Fruit fly (Drosophila melanogaster) whole organism, embryonic: ENCODE measurements around the gene CG15803.

Experiments
- Aef1 ChIP-seq: fragments of 200-800 bp; sonication (Bioruptor generic); IDR thresholded peaks from 3 replicates; pipeline ENCODE4 v1.3.6; 2022; ENCODE audit warnings: missing biosample characterization, missing genetic modification characterization
- Antp ChIP-seq: fragments of 200-800 bp; sonication (Bioruptor generic); optimal IDR thresholded peaks from 3 replicates; lab custom pipeline; 2016; ENCODE audit warnings: missing biosample characterization, missing genetic modification characterization
- Awh ChIP-seq: fragments of 200-800 bp; sonication (Bioruptor generic); IDR thresholded peaks from 2 replicates; pipeline ENCODE4, ENCODE4 v1.3.6; 2022; ENCODE audit warnings: missing biosample characterization, missing genetic modification characterization
- BtbVII ChIP-seq: fragments of 200-800 bp; sonication (Bioruptor generic); optimal IDR thresholded peaks from 3 replicates; lab custom pipeline; 2017; ENCODE audit warnings: missing biosample characterization, mild to moderate bottlenecking, missing genetic modification characterization
- CG10209 ChIP-seq: fragments of 200-800 bp; sonication (Bioruptor generic); optimal IDR thresholded peaks from 3 replicates; lab custom pipeline; 2017; ENCODE audit warnings: missing biosample characterization, mild to moderate bottlenecking, missing genetic modification characterization, missing genetic modification reagents
- CG11085 ChIP-seq: fragments of 200-800 bp; sonication (Bioruptor generic); IDR thresholded peaks from 2 replicates; pipeline ENCODE4 v1.3.6; 2022; ENCODE audit warnings: missing biosample characterization, missing genetic modification characterization
- CG11723 ChIP-seq: fragments of 200-800 bp; sonication (Bioruptor generic); optimal IDR thresholded peaks from 2 replicates; lab custom pipeline; 2017; ENCODE audit warnings: missing biosample characterization, mild to moderate bottlenecking, missing genetic modification characterization
- CG12942 ChIP-seq: fragments of 200-800 bp; sonication (Bioruptor generic); optimal IDR thresholded peaks from 3 replicates; lab custom pipeline; 2016; ENCODE audit warnings: missing biosample characterization, missing genetic modification characterization
- CG13424 ChIP-seq: fragments of 200-800 bp; sonication (Bioruptor generic); optimal IDR thresholded peaks from 2 replicates; lab custom pipeline; 2019; ENCODE audit warnings: missing biosample characterization, mild to moderate bottlenecking, missing genetic modification characterization, moderate library complexity
- CG1647 ChIP-seq: fragments of 200-800 bp; sonication (Bioruptor generic); optimal IDR thresholded peaks from 3 replicates; lab custom pipeline; 2016; ENCODE audit warnings: missing biosample characterization, missing genetic modification characterization
- CG17361 ChIP-seq: fragments of 200-800 bp; sonication (Bioruptor generic); IDR thresholded peaks from 3 replicates; pipeline ENCODE4 v1.3.6; 2022; ENCODE audit warnings: missing biosample characterization, missing genetic modification characterization
- CG3407 ChIP-seq: fragments of 200-800 bp; sonication (Bioruptor generic); optimal IDR thresholded peaks from 2 replicates; lab custom pipeline; 2018; ENCODE audit warnings: missing biosample characterization, mild to moderate bottlenecking, missing genetic modification characterization
- CG5180 ChIP-seq: fragments of 200-800 bp; sonication (Bioruptor generic); optimal IDR thresholded peaks from 3 replicates; lab custom pipeline; 2017; ENCODE audit warnings: missing biosample characterization, missing genetic modification characterization, mild to moderate bottlenecking, moderate library complexity, missing genetic modification reagents
- CG6254 ChIP-seq: fragments of 200-800 bp; sonication (Bioruptor generic); optimal IDR thresholded peaks from 3 replicates; lab custom pipeline; 2017; ENCODE audit warnings: mild to moderate bottlenecking, missing biosample characterization, missing genetic modification reagents, missing genetic modification characterization
- CG6689 ChIP-seq: fragments of 200-800 bp; sonication (Bioruptor generic); IDR thresholded peaks from 2 replicates; pipeline ENCODE4 v1.3.6; 2022; ENCODE audit warnings: missing biosample characterization, missing genetic modification characterization
- CG6813 ChIP-seq: fragments of 200-800 bp; sonication (Bioruptor generic); optimal IDR thresholded peaks from 2 replicates; lab custom pipeline; 2017; ENCODE audit warnings: missing biosample characterization, missing genetic modification characterization, mild to moderate bottlenecking, moderate library complexity, missing genetic modification reagents
- CG8765 ChIP-seq: fragments of 200-800 bp; sonication (Bioruptor generic); IDR thresholded peaks from 2 replicates; pipeline ENCODE4 v1.3.6; 2022; ENCODE audit warnings: missing biosample characterization, missing genetic modification characterization
- CG8924 ChIP-seq: fragments of 200-800 bp; optimal IDR thresholded peaks from 3 replicates; lab custom pipeline; 2019; ENCODE audit warnings: missing biosample characterization, mild to moderate bottlenecking, missing genetic modification characterization, moderate library complexity
- CG9817 ChIP-seq: fragments of 200-800 bp; sonication (Bioruptor generic); optimal IDR thresholded peaks from 2 replicates; lab custom pipeline; 2018; ENCODE audit warnings: missing biosample characterization, mild to moderate bottlenecking, missing genetic modification characterization, moderate library complexity
- CG9876 ChIP-seq: fragments of 200-800 bp; sonication (Bioruptor generic); optimal IDR thresholded peaks from 2 replicates; lab custom pipeline; 2016; ENCODE audit warnings: missing biosample characterization, missing genetic modification characterization
- CrebB ChIP-seq: fragments of 200-800 bp; sonication (Bioruptor generic); optimal IDR thresholded peaks from 3 replicates; lab custom pipeline; 2018; ENCODE audit warnings: missing biosample characterization, mild to moderate bottlenecking, missing genetic modification characterization
- Dbx ChIP-seq: fragments of 200-800 bp; sonication (Bioruptor generic); IDR thresholded peaks from 3 replicates; pipeline ENCODE4 v1.3.6; 2022; ENCODE audit warnings: missing biosample characterization, missing genetic modification characterization
- E2f1 ChIP-seq: fragments of 200-800 bp; sonication (Bioruptor generic); IDR thresholded peaks from 2 replicates; pipeline ENCODE4 v1.3.6; 2022; ENCODE audit warnings: missing biosample characterization, missing genetic modification characterization
- ERR ChIP-seq: fragments of 200-800 bp; sonication (Bioruptor generic); optimal IDR thresholded peaks from 2 replicates; lab custom pipeline; 2016; ENCODE audit warnings: missing biosample characterization, missing genetic modification characterization
- Ets65A ChIP-seq: fragments of 200-800 bp; sonication (Bioruptor generic); peaks from one replicate; lab custom pipeline; 2016; ENCODE audit warnings: missing biosample characterization, missing genetic modification characterization
- Hey ChIP-seq: fragments of 200-800 bp; sonication (Bioruptor generic); optimal IDR thresholded peaks from 3 replicates; lab custom pipeline; 2018; ENCODE audit warnings: missing biosample characterization, mild to moderate bottlenecking, missing genetic modification characterization
- Lim3 ChIP-seq: fragments of 200-800 bp; sonication (Bioruptor generic); IDR thresholded peaks from 2 replicates; pipeline ENCODE4 v1.3.6; 2022; ENCODE audit warnings: missing biosample characterization, missing genetic modification characterization
- Mes4 ChIP-seq: fragments of 200-800 bp; sonication (Bioruptor generic); optimal IDR thresholded peaks from 2 replicates; lab custom pipeline; 2016; ENCODE audit warnings: missing biosample characterization, missing genetic modification characterization
- NC2β ChIP-seq: fragments of 200-800 bp; sonication (Bioruptor generic); optimal IDR thresholded peaks from 2 replicates; lab custom pipeline; 2016; ENCODE audit warnings: missing biosample characterization, missing genetic modification characterization
- Nf-YC ChIP-seq: fragments of 200-800 bp; optimal IDR thresholded peaks from 3 replicates; lab custom pipeline; 2019; ENCODE audit warnings: missing biosample characterization, mild to moderate bottlenecking, missing genetic modification characterization, moderate library complexity
- NfI ChIP-seq: fragments of 200-800 bp; sonication (Bioruptor generic); optimal IDR thresholded peaks from 3 replicates; lab custom pipeline; 2018; ENCODE audit warnings: missing biosample characterization, mild to moderate bottlenecking, missing genetic modification characterization, moderate library complexity
- Xbp1 ChIP-seq: fragments of 200-800 bp; sonication (Bioruptor generic); optimal IDR thresholded peaks from 3 replicates; lab custom pipeline; 2016; ENCODE audit warnings: missing biosample characterization, mild to moderate bottlenecking, missing genetic modification characterization
- ash1 ChIP-seq: fragments of 200-800 bp; sonication (Bioruptor generic); optimal IDR thresholded peaks from 2 replicates; lab custom pipeline; 2018; ENCODE audit warnings: missing biosample characterization, mild to moderate bottlenecking, missing genetic modification characterization
- az2 ChIP-seq: fragments of 200-800 bp; sonication (Bioruptor generic); optimal IDR thresholded peaks from 3 replicates; lab custom pipeline; 2016; ENCODE audit warnings: missing biosample characterization, missing genetic modification characterization
- chn ChIP-seq: fragments of 200-800 bp; sonication (Bioruptor generic); optimal IDR thresholded peaks from 2 replicates; lab custom pipeline; 2016; ENCODE audit warnings: missing biosample characterization, missing genetic modification characterization
- cwo ChIP-seq: fragments of 200-800 bp; sonication (Bioruptor generic); optimal IDR thresholded peaks from 3 replicates; lab custom pipeline; 2017; ENCODE audit warnings: missing biosample characterization, missing genetic modification characterization, mild to moderate bottlenecking, moderate library complexity, missing genetic modification reagents
- fd64A ChIP-seq: fragments of 200-800 bp; sonication (Bioruptor generic); optimal IDR thresholded peaks from 3 replicates; lab custom pipeline; 2018; ENCODE audit warnings: missing biosample characterization, mild to moderate bottlenecking, missing genetic modification characterization
- fd96Cb ChIP-seq: fragments of 200-800 bp; sonication (Bioruptor generic); optimal IDR thresholded peaks from 2 replicates; lab custom pipeline; 2018; ENCODE audit warnings: missing biosample characterization, mild to moderate bottlenecking, missing genetic modification characterization, moderate library complexity
- gce ChIP-seq: fragments of 200-800 bp; sonication (Bioruptor generic); IDR thresholded peaks from 3 replicates; pipeline ENCODE4 v1.3.6; 2022; ENCODE audit warnings: missing biosample characterization, missing genetic modification characterization
- gem ChIP-seq: fragments of 200-800 bp; sonication (Bioruptor generic); optimal IDR thresholded peaks from 2 replicates; lab custom pipeline; 2019; ENCODE audit warnings: missing biosample characterization, mild to moderate bottlenecking, missing genetic modification characterization, moderate library complexity
- klu ChIP-seq: fragments of 200-800 bp; sonication (Bioruptor generic); IDR thresholded peaks from 2 replicates; pipeline ENCODE4 v1.3.6; 2022; ENCODE audit warnings: missing biosample characterization, missing genetic modification characterization
- knrl ChIP-seq: fragments of 200-800 bp; sonication (Bioruptor generic); IDR thresholded peaks from 3 replicates; pipeline ENCODE4 v1.3.6; 2022; ENCODE audit warnings: missing biosample characterization, missing genetic modification characterization; ENCODE audit not compliant: partially characterized antibody
- nau ChIP-seq: fragments of 200-800 bp; sonication (Bioruptor generic); optimal IDR thresholded peaks from 3 replicates; lab custom pipeline; 2017; ENCODE audit warnings: missing biosample characterization, mild to moderate bottlenecking, missing genetic modification characterization, missing genetic modification reagents
- nerfin-2 ChIP-seq: fragments of 200-800 bp; sonication (Bioruptor generic); IDR thresholded peaks from 2 replicates; pipeline ENCODE4 v1.3.6; 2022; ENCODE audit warnings: missing biosample characterization, missing genetic modification characterization; ENCODE audit not compliant: partially characterized antibody
- pho ChIP-seq: fragments of 200-800 bp; sonication (Bioruptor generic); optimal IDR thresholded peaks from 2 replicates; lab custom pipeline; 2016; ENCODE audit warnings: missing biosample characterization, missing genetic modification characterization
- pnt ChIP-seq: fragments of 200-800 bp; sonication (Bioruptor generic); optimal IDR thresholded peaks from 3 replicates; lab custom pipeline; 2016; ENCODE audit warnings: missing biosample characterization, missing genetic modification characterization
- rib ChIP-seq: fragments of 200-800 bp; sonication (Bioruptor generic); IDR thresholded peaks from 2 replicates; pipeline ENCODE4 v1.3.6; 2022; ENCODE audit warnings: missing biosample characterization, missing genetic modification characterization
- sisA ChIP-seq: fragments of 200-800 bp; sonication (Bioruptor generic); IDR thresholded peaks from 2 replicates; pipeline ENCODE4 v1.3.6; 2022; ENCODE audit warnings: missing biosample characterization, missing genetic modification characterization
- stwl ChIP-seq: fragments of 200-800 bp; sonication (Bioruptor generic); optimal IDR thresholded peaks from 3 replicates; lab custom pipeline; 2018; ENCODE audit warnings: missing biosample characterization, mild to moderate bottlenecking, missing genetic modification characterization, moderate library complexity

CG15803 gene

DNA sequence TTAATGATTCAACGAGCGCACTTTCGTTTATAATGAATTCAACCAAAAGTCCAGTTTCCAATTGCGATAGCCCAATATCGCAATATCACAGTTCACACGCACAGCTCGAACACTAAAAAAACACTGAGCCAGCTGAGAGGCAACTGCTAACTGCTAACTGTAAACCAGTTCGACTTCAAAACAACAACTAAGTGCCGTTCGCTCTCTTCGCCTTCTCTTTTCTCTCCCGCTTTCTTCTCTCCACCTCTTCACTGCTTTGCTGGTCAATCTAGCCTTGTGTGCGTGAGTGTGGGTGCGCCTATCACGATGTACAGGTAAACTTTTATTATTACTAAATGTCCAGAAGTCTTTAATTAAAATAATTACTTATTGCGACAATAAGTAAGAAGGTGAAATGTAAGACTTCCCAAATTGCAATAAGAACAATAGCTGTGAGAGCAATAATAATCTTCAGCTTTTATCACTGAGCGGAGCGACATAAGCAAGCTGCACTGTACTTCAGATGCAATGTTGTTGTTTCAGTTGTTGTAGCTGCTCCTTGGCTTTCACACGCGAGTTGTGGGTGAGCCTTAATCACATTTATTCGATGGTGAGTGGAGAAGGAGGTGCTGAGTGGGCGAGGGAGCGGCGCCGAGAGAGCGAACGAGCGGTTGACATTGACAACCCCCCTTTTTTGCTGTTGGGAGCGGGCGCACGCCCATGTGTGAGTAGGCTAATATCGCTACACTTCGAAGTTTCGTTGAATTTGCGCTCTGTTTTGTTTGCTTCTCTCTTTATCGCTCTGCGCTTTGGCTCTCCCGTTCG is 36.5 kb upstream of the CG15803 start, which contains the start of gene Vti1b (continued):
- TF ChIP-seq NC2β (GFP tag; lab: Kevin White, UChicago) (peak; percentile 92), chn (GFP tag; lab: Kevin White, UChicago) (peak; percentile 96), CG3407 (GFP tag; lab: Kevin White, UChicago) (peak; percentile 90), CG9876 (GFP tag; lab: Kevin White, UChicago) (peak; percentile 85), Hey (tag; lab: Kevin White, UChicago) (peak; percentile 0), cwo (GFP tag; lab: Kevin White, UChicago) (peak; percentile 95), Awh (GFP tag; lab: Robert Waterston, UW) (peak; percentile 84), CG9817 (tag; lab: Kevin White, UChicago) (peak; percentile 87), CG11085 (peak; percentile 85), CG11723 (peak; percentile 92), CG6813 (peak; percentile 89), Xbp1 (peak; percentile 96), CG10209 (GFP tag; lab: Kevin White, UChicago) (peak; percentile 95), BtbVII (GFP tag; lab: Kevin White, UChicago) (peak; percentile 90), pho (GFP tag; lab: Kevin White, UChicago) (peak; percentile 91), CG6689 (GFP tag; lab: Robert Waterston, UW) (peak; percentile 93), E2f1 (peak; percentile 90), gem (peak; percentile 95), CG12942 (peak; percentile 90), fd96Cb (tag; lab: Kevin White, UChicago) (peak; percentile 95), pnt (peak; percentile 85), Lim3 (GFP tag; lab: Robert Waterston, UW) (peak; percentile 88), Ets65A (GFP tag; lab: Kevin White, UChicago) (peak; percentile 99), rib (GFP tag; lab: Robert Waterston, UW) (peak; percentile 74; the same call in 1 of the 2 replicates), knrl (GFP tag; lab: Robert Waterston, UW) (no peak), ERR (GFP tag; lab: Kevin White, UChicago) (peak; percentile 89), Dbx (GFP tag; lab: Robert Waterston, UW) (peak; percentile 88), Aef1 (GFP tag; lab: Robert Waterston, UW) (peak; percentile 94), stwl (tag; lab: Kevin White, UChicago) (peak; percentile 47), NfI (GFP tag; lab: Kevin White, UChicago) (peak; percentile 95), fd64A (peak; percentile 86), CG13424 (peak; percentile 92), CG1647 (peak; percentile 88), Antp (GFP tag; lab: Kevin White, UChicago) (peak; percentile 85), az2 (GFP tag; lab: Kevin White, UChicago) (peak; percentile 96), CG8924 (tag; lab: Kevin White, UChicago) (peak; percentile 96), gce (peak; percentile 93), CG5180 (GFP tag; lab: Kevin White, UChicago) (peak; percentile 81), sisA (GFP tag; lab: Robert Waterston, UW) (peak; percentile 96), CrebB (peak; percentile 85), CG6254 (peak; percentile 90), klu (GFP tag; lab: Robert Waterston, UW) (peak; percentile 93), CG17361 (peak; percentile 95), Nf-YC (tag; lab: Kevin White, UChicago) (peak; percentile 76), ash1 (GFP tag; lab: Kevin White, UChicago) (peak; percentile 0), CG8765 (GFP tag; lab: Robert Waterston, UW) (peak; percentile 73), nau (GFP tag; lab: Kevin White, UChicago) (peak; percentile 93), Mes4 (peak; percentile 90), nerfin-2 (GFP tag; lab: Robert Waterston, UW) (no peak)
